Fruit fly (Drosophila melanogaster): ENCODE data around the gene mub.
A peak's percentile ranks its signal among the peaks of the same experiment; 100 is the strongest.

mub gene

DNA sequence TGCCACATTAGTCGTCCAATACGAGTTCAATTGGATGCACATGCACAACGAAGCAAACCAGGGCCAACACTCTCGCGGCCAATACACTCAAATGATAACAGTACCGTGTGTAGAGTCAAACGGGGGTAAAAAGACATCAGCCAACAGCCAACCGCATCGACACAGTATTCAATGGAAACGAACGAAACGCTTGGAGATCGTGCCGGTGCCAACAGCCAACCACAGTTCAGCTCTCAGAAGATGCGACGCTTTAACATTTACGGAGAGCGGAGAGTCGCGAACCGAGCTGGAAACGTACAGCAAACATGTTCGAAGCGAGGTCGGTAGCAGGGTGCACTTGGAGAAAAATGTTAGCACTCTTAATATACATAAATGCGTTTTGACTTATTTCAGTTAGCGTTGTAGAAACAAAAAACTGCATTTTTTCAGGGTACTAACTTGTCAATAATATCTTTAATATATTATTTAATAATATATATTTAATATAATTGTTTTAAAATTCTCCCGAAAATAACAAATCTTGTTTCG lies 36.5 kb upstream of the mub start (continued):
- TF ChIP-seq CoRest (tag; optimal IDR thresholded peaks at IDR 0.05) (peak; percentile 75), CG9727 (GFP tag; optimal IDR thresholded peaks at IDR 0.05) (peak; percentile 85), Dfd (GFP tag; optimal IDR thresholded peaks at IDR 0.05) (no peak), CG9215 (GFP tag; IDR thresholded peaks at IDR 0.05) (0 out of 2 replicates have a peak, but pooled peaks have one; percentile 17), NK7.1 (GFP tag; optimal IDR thresholded peaks at IDR 0.05) (no peak), ken (GFP tag; IDR thresholded peaks at IDR 0.05) (peak; percentile 52; the same call in 1 of the 3 replicates), Dad (GFP tag; optimal IDR thresholded peaks at IDR 0.05) (no peak), cad (GFP tag; optimal IDR thresholded peaks at IDR 0.05) (no peak), peb (GFP tag; IDR thresholded peaks at IDR 0.05) (0 out of 2 replicates have a peak, but pooled peaks have one; percentile 44), en (GFP tag; optimal IDR thresholded peaks at IDR 0.05) (no peak), CG13624 (GFP tag; optimal IDR thresholded peaks at IDR 0.05) (no peak), CG31441 (GFP tag; IDR thresholded peaks at IDR 0.05) (peak; percentile 82), crc (GFP tag; optimal IDR thresholded peaks at IDR 0.05) (no peak), Adf1 (GFP tag; IDR thresholded peaks at IDR 0.05) (no peak), CG13287 (GFP tag; IDR thresholded peaks at IDR 0.05; ENCODE audit: partially characterized antibody) (no peak), NFAT (GFP tag; IDR thresholded peaks at IDR 0.05) (peak; percentile 44; the same call in 1 of the 2 replicates), zf30C (GFP tag; optimal IDR thresholded peaks at IDR 0.05) (peak; percentile 95), CG4360 (GFP tag; IDR thresholded peaks at IDR 0.05) (0 out of 2 replicates have a peak, but pooled peaks have one; percentile 8), CG9609 (GFP tag; optimal IDR thresholded peaks at IDR 0.05) (no peak), jumu (GFP tag; optimal IDR thresholded peaks at IDR 0.05) (no peak), shn (GFP tag; optimal IDR thresholded peaks at IDR 0.05) (no peak), CG1832 (GFP tag; optimal IDR thresholded peaks at IDR 0.05) (no peak), salm (tag; optimal IDR thresholded peaks at IDR 0.05) (no peak), Rfx (GFP tag; IDR thresholded peaks at IDR 0.05) (peak; percentile 69; the same call in 1 of the 2 replicates), tap (tag; optimal IDR thresholded peaks at IDR 0.05) (peak; percentile 48), CG11456 (GFP tag; IDR thresholded peaks at IDR 0.05) (no peak), grau (tag; optimal IDR thresholded peaks at IDR 0.05) (peak; percentile 71), CG9437 (GFP tag; optimal IDR thresholded peaks at IDR 0.05) (peak; percentile 46), chinmo (GFP tag; IDR thresholded peaks at IDR 0.05; ENCODE audit: partially characterized antibody) (no peak), cg (GFP tag; optimal IDR thresholded peaks at IDR 0.05) (peak; percentile 72), CG16779 (GFP tag; IDR thresholded peaks at IDR 0.05) (no peak), Camta (GFP tag; optimal IDR thresholded peaks at IDR 0.05) (no peak), CG32532 (GFP tag; IDR thresholded peaks at IDR 0.05) (peak; percentile 72; the same call in 1 of the 2 replicates), lola (GFP tag; optimal IDR thresholded peaks at IDR 0.05) (peak in 1 of 3 experiments; percentile 79), Side (GFP tag; optimal IDR thresholded peaks at IDR 0.05) (no peak), phol (tag; optimal IDR thresholded peaks at IDR 0.05) (peak; percentile 82), CG12659 (GFP tag; optimal IDR thresholded peaks at IDR 0.05) (peak; percentile 58), chm (GFP tag; IDR thresholded peaks at IDR 0.05) (no peak), CG34422 (GFP tag; IDR thresholded peaks at IDR 0.05) (peak; percentile 68; the same call in 2 of the 3 replicates), HmgD (GFP tag; optimal IDR thresholded peaks at IDR 0.05) (no peak), bowl (GFP tag; IDR thresholded peaks at IDR 0.05) (no peak), CG13296 (GFP tag; optimal IDR thresholded peaks at IDR 0.05) (no peak), CG5180 (GFP tag; optimal IDR thresholded peaks at IDR 0.05) (peak; percentile 98), jing (GFP tag; optimal IDR thresholded peaks at IDR 0.05) (no peak), Scr (GFP tag; IDR thresholded peaks at IDR 0.05; ENCODE audit: partially characterized antibody) (no peak), pan (optimal IDR thresholded peaks at IDR 0.05) (no peak), pan (GFP tag; optimal IDR thresholded peaks at IDR 0.05 in 1 of 2, IDR thresholded peaks at IDR 0.05 in 1 of 2) (peak in 1 of 2 experiments; percentile 69), CG33557 (GFP tag; optimal IDR thresholded peaks at IDR 0.05) (peak; percentile 57), Kr (GFP tag; optimal IDR thresholded peaks at IDR 0.05) (no peak), Gsc (GFP tag; IDR thresholded peaks at IDR 0.05) (peak; percentile 8; the same call in 1 of the 2 replicates), CG7987 (GFP tag; optimal IDR thresholded peaks at IDR 0.05) (no peak)

Measured in whole organism, embryonic.